Worm (Caenorhabditis elegans): Measurements from ENCODE around the gene sra-14.

The sra-14 gene

ce11 chrII:12850129-12850528 is 34.9 kb upstream of the sra-14 start, which contains the start of gene Y46G5A.28:
TSS of gene Y46G5A.28 (plus strand) at chrII:12850429.
- TF ChIP-seq F33H1.4 (GFP tag; IDR thresholded peaks at IDR 0.05) (no peak), Y53G8AR.9 (GFP tag; conservative IDR thresholded peaks at IDR 0.05) (no peak), cebp-2 (GFP tag; IDR thresholded peaks at IDR 0.05) (no peak)

ce11 chrII:12855900-12856299 is 29.2 kb upstream of the sra-14 start, which contains the start of gene Y46G5A.29:
TSS of gene Y46G5A.29 (plus strand) at chrII:12856200.
- TF ChIP-seq B0336.3 (GFP tag; IDR thresholded peaks at IDR 0.05) (no peak), Y95B8A.8 (GFP tag; IDR thresholded peaks at IDR 0.05) (no peak), gei-17 (GFP tag; optimal IDR thresholded peaks at IDR 0.05) (no peak), ZK185.1 (tag; optimal IDR thresholded peaks at IDR 0.05; ENCODE audit: poor library complexity, severe bottlenecking) (no peak), Y53G8AR.9 (GFP tag; conservative IDR thresholded peaks at IDR 0.05) (no peak), Y67H2A.10 (GFP tag; conservative IDR thresholded peaks at IDR 0.05) (no peak), F37B4.10 (GFP tag; IDR thresholded peaks at IDR 0.05) (no peak), lag-1 (GFP tag; IDR thresholded peaks at IDR 0.05) (no peak), cebp-2 (GFP tag; IDR thresholded peaks at IDR 0.05) (no peak), zim-3 (tag; optimal IDR thresholded peaks at IDR 0.05) (no peak), F33H1.4 (GFP tag; IDR thresholded peaks at IDR 0.05) (no peak), nhr-27 (tag; optimal IDR thresholded peaks at IDR 0.05) (no peak), egl-44 (GFP tag; IDR thresholded peaks at IDR 0.05) (no peak), F23B12.7 (tag; optimal IDR thresholded peaks at IDR 0.05; ENCODE audit: insufficient read depth) (no peak), let-607 (tag; optimal IDR thresholded peaks at IDR 0.05) (no peak), die-1 (tag; optimal IDR thresholded peaks at IDR 0.05) (no peak), dpff-1 (tag; optimal IDR thresholded peaks at IDR 0.05) (no peak), rcor-1 (GFP tag; IDR thresholded peaks at IDR 0.05) (no peak), F10E7.11 (tag; optimal IDR thresholded peaks at IDR 0.05) (no peak)

ce11 chrII:12865604-12866003 is 19.5 kb upstream of the sra-14 start, which contains the start of gene snf-5:
TSS of gene snf-5 (minus strand) at chrII:12865785.
- TF ChIP-seq Y95B8A.8 (GFP tag; IDR thresholded peaks at IDR 0.05) (no peak), D2030.7 (GFP tag; IDR thresholded peaks at IDR 0.05) (no peak), madf-3 (GFP tag; IDR thresholded peaks at IDR 0.05) (no peak), repo-1 (tag; optimal IDR thresholded peaks at IDR 0.05) (no peak)

DNA sequence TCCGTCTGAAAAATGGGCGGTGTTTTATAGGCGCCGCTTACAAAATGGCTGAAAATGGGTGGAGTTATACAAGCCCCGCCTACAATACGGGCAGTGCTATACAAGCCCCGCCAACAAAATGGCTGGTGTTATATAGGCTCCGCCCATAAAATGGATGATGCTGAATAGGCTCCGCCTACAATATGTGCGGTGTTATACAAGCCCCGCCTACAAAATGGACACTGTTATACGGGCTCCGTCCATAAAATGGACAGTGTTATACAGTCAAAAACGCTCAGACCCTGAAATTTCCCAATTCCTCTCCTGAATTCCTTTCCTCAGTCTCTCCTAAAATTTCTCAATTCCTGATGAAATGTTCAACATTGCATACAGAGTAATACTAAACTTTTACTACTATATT is 19.0 kb upstream of the sra-14 start:
- no peak for TF ChIP-seq cebp-1 (GFP tag; IDR thresholded peaks at IDR 0.05)
- no peak for TF ChIP-seq cebp-1 (tag; optimal IDR thresholded peaks at IDR 0.05)
- no peak for TF ChIP-seq C17E4.6 (GFP tag; IDR thresholded peaks at IDR 0.05)
- no peak for TF ChIP-seq repo-1 (tag; optimal IDR thresholded peaks at IDR 0.05)
- TF ChIP-seq sea-2 (GFP tag; IDR thresholded peaks at IDR 0.05), result no peak
- TF ChIP-seq madf-8 (GFP tag; conservative IDR thresholded peaks at IDR 0.05), result no peak
- no peak for TF ChIP-seq nhr-179 (tag; optimal IDR thresholded peaks at IDR 0.05)
- TF ChIP-seq him-1 (tag; optimal IDR thresholded peaks at IDR 0.05), result no peak
- no peak for TF ChIP-seq nhr-120 (GFP tag; IDR thresholded peaks at IDR 0.05)
- TF ChIP-seq zfh-2 (GFP tag; conservative IDR thresholded peaks at IDR 0.05), result no peak
- no peak for TF ChIP-seq lag-1 (GFP tag; IDR thresholded peaks at IDR 0.05)
- no peak for TF ChIP-seq ceh-58 (GFP tag; IDR thresholded peaks at IDR 0.05)
- no peak for TF ChIP-seq madf-6 (GFP tag; IDR thresholded peaks at IDR 0.05)
- TF ChIP-seq K11D2.4 (GFP tag; IDR thresholded peaks at IDR 0.05), result no peak
- no peak for TF ChIP-seq atf-7 (tag; optimal IDR thresholded peaks at IDR 0.05)
- no peak for TF ChIP-seq ama-1 (optimal IDR thresholded peaks at IDR 0.05)
- TF ChIP-seq ama-1 (GFP tag; optimal IDR thresholded peaks at IDR 0.05), result no peak
- no peak for TF ChIP-seq F57C9.4 (tag; optimal IDR thresholded peaks at IDR 0.05)
- no peak for TF ChIP-seq Y56A3A.18 (GFP tag; IDR thresholded peaks at IDR 0.05)
- no peak for TF ChIP-seq F57A8.1 (GFP tag; optimal IDR thresholded peaks at IDR 0.05)
- no peak for TF ChIP-seq lsy-27 (tag; optimal IDR thresholded peaks at IDR 0.05; ENCODE audit: borderline replicate concordance, insufficient read depth)
- TF ChIP-seq efl-1 (GFP tag; optimal IDR thresholded peaks at IDR 0.05), result no peak
- TF ChIP-seq attf-3 (GFP tag; conservative IDR thresholded peaks at IDR 0.05), result no peak
- TF ChIP-seq tbp1 (GFP tag; optimal IDR thresholded peaks at IDR 0.05), result no peak
- TF ChIP-seq rpc-1 (optimal IDR thresholded peaks at IDR 0.05), result no peak
- no peak for TF ChIP-seq rpc-1 (tag; optimal IDR thresholded peaks at IDR 0.05)
